Worm (Caenorhabditis elegans) whole organism, L4/young adult: ENCODE measurements around the gene nhr-241.

Experiments used
- dao-5 ChIP-seq: sonication (generic microtip); optimal IDR thresholded peaks from 2 replicates; lab custom pipeline; 2016; ENCODE audit warnings: missing genotype, missing genetic modification characterization, moderate library complexity, missing compliant biosample characterization
- him-1 ChIP-seq: sonication (generic microtip); optimal IDR thresholded peaks from 2 replicates; lab custom pipeline; 2016; ENCODE audit warnings: missing genotype, missing genetic modification reagents, missing genetic modification characterization, missing compliant biosample characterization

DNA sequence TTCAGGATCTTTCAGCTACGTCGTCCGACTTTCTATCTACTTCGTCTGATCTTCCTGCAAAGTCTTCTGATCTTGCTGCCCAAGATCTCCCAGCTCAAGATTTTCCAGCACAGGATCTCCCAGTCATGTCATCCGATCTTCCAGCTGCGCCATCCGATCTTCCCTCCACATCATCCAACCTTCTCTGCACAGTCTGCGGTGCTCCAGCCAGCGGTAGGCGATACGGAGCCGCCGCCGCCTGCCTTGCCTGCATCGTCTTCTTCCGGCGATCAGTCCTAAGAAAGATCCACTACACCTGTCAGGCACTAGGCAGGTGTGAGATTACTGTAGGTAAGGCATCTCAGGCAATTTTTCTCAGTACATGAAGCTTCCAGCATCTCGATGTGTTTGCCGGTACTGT lies at the start of gene nhr-241:
- TF ChIP-seq him-1 (tag; lab: Kevin White, UChicago) (no peak), dao-5 (tag; lab: Kevin White, UChicago) (no peak)
